Worm (Caenorhabditis elegans): ENCODE results near the gene rig-4.

The rig-4 gene

DNA sequence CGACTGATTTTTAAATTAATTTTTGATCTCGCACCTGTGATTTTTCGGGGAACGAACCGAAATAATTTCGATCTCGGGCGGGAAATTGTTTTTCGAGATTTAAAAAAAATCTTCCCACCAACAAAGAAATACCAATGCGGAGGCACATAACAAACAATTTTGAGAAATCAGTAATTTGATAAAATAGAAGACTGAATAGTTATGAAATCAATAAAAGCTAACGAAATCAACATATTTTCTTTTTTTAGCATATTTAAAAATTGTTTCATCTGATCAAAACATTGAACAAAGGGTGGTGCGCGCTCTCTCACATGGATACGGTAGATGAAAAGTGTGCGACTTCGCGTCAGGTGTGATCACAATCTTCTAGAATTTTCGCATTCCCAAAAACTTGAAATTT, 45.8 kb downstream of the rig-4 start (continued):
- peak; percentile 73 for TF ChIP-seq B0019.2 (GFP tag; conservative IDR thresholded peaks at IDR 0.05)
- TF ChIP-seq Y79H2A.3 (GFP tag; conservative IDR thresholded peaks at IDR 0.05) = no peak; the same call in 1 of the 2 replicates
- TF ChIP-seq somi-1 (GFP tag; optimal IDR thresholded peaks at IDR 0.05) = no peak
- TF ChIP-seq nhr-27 (tag; optimal IDR thresholded peaks at IDR 0.05) = no peak
- no peak for TF ChIP-seq ztf-22 (GFP tag; optimal IDR thresholded peaks at IDR 0.05)
- no peak for TF ChIP-seq ceh-100 (GFP tag; IDR thresholded peaks at IDR 0.05)
- peak; percentile 71 for TF ChIP-seq xnd-1 (tag; optimal IDR thresholded peaks at IDR 0.05)
- peak; percentile 83 for TF ChIP-seq snpc-1.3 (tag; optimal IDR thresholded peaks at IDR 0.05; ENCODE audit: insufficient read depth)
- peak; percentile 4 for TF ChIP-seq snpc-4 (GFP tag; optimal IDR thresholded peaks at IDR 0.05)
- peak in 2 of 4 experiments; percentile 44 to 49 for TF ChIP-seq snpc-4 (tag; optimal IDR thresholded peaks at IDR 0.05)
- peak; percentile 37 for TF ChIP-seq dpl-1 (GFP tag; optimal IDR thresholded peaks at IDR 0.05)
- TF ChIP-seq nhr-90 (tag; optimal IDR thresholded peaks at IDR 0.05) = no peak
- no peak for TF ChIP-seq die-1 (tag; optimal IDR thresholded peaks at IDR 0.05)
- TF ChIP-seq pha-4 (tag; optimal IDR thresholded peaks at IDR 0.05) = no peak
- no peak for TF ChIP-seq ztf-28 (GFP tag; IDR thresholded peaks at IDR 0.05)
- no peak for TF ChIP-seq bed-2 (GFP tag; IDR thresholded peaks at IDR 0.05)
- TF ChIP-seq tbx-9 (tag; optimal IDR thresholded peaks at IDR 0.05; ENCODE audit: borderline replicate concordance) = no peak
- TF ChIP-seq lin-26 (GFP tag; IDR thresholded peaks at IDR 0.05) = no peak
- peak; percentile 7 for TF ChIP-seq him-1 (tag; optimal IDR thresholded peaks at IDR 0.05)
- no peak for TF ChIP-seq C06A6.2 (GFP tag; conservative IDR thresholded peaks at IDR 0.05)
- TF ChIP-seq lag-1 (GFP tag; IDR thresholded peaks at IDR 0.05) = no peak
- TF ChIP-seq ama-1 (optimal IDR thresholded peaks at IDR 0.05) = no peak
- no peak for TF ChIP-seq ama-1 (GFP tag; optimal IDR thresholded peaks at IDR 0.05)
- peak; percentile 66 for TF ChIP-seq F33H1.4 (GFP tag; IDR thresholded peaks at IDR 0.05)
- TF ChIP-seq lin-40 (tag; optimal IDR thresholded peaks at IDR 0.05) = no peak
- no peak for TF ChIP-seq ccch-3 (GFP tag; optimal IDR thresholded peaks at IDR 0.05)
- TF ChIP-seq egl-18 (GFP tag; IDR thresholded peaks at IDR 0.05) = no peak
- peak; percentile 76 for TF ChIP-seq madf-8 (GFP tag; conservative IDR thresholded peaks at IDR 0.05)
- TF ChIP-seq zfh-2 (GFP tag; conservative IDR thresholded peaks at IDR 0.05) = no peak
- no peak for TF ChIP-seq ztf-18 (tag; optimal IDR thresholded peaks at IDR 0.05)
- TF ChIP-seq madf-10 (tag; optimal IDR thresholded peaks at IDR 0.05) = no peak
- no peak for TF ChIP-seq F57A8.1 (GFP tag; optimal IDR thresholded peaks at IDR 0.05)
- TF ChIP-seq F10E7.11 (tag; optimal IDR thresholded peaks at IDR 0.05) = no peak
- no peak for TF ChIP-seq lir-1 (GFP tag; conservative IDR thresholded peaks at IDR 0.05)
- no peak for TF ChIP-seq chd-7 (tag; optimal IDR thresholded peaks at IDR 0.05)
- no peak for TF ChIP-seq F52B5.7 (tag; optimal IDR thresholded peaks at IDR 0.05)
- no peak for TF ChIP-seq ztf-3 (GFP tag; optimal IDR thresholded peaks at IDR 0.05)
- TF ChIP-seq rec-8 (tag; optimal IDR thresholded peaks at IDR 0.05) = no peak
- TF ChIP-seq D2030.7 (GFP tag; IDR thresholded peaks at IDR 0.05) = peak; percentile 81
- TF ChIP-seq cebp-1 (GFP tag; IDR thresholded peaks at IDR 0.05) = no peak
- TF ChIP-seq cebp-1 (tag; optimal IDR thresholded peaks at IDR 0.05) = no peak
- no peak for TF ChIP-seq aptf-3 (GFP tag; IDR thresholded peaks at IDR 0.05)
- TF ChIP-seq rpc-1 (optimal IDR thresholded peaks at IDR 0.05) = no peak
- TF ChIP-seq rpc-1 (tag; optimal IDR thresholded peaks at IDR 0.05) = no peak
- peak; percentile 81 for TF ChIP-seq F49E8.2 (tag; optimal IDR thresholded peaks at IDR 0.05; ENCODE audit: insufficient read depth)
- peak; percentile 32 for TF ChIP-seq hrde-1 (tag; optimal IDR thresholded peaks at IDR 0.05; ENCODE audit: borderline replicate concordance)
- TF ChIP-seq sea-2 (GFP tag; IDR thresholded peaks at IDR 0.05) = no peak
- no peak for TF ChIP-seq nhr-179 (tag; optimal IDR thresholded peaks at IDR 0.05)
- no peak for TF ChIP-seq F22D6.2 (tag; optimal IDR thresholded peaks at IDR 0.05)
- no peak for TF ChIP-seq ceh-79 (tag; optimal IDR thresholded peaks at IDR 0.05)
